Fruit fly (Drosophila melanogaster): Measurements from ENCODE around the gene U4-U6-60K.

Gene U4-U6-60K

dm6 chr3L:17465804-17466203 is 47.9 kb downstream of the U4-U6-60K start, which contains the start of gene QIL1 (continued):
- TF ChIP-seq MTF-1 (GFP tag; optimal IDR thresholded peaks at IDR 0.05; ENCODE audit: borderline replicate concordance) (no peak), CG3726 (GFP tag; IDR thresholded peaks at IDR 0.05) (no peak), CG18619 (GFP tag; optimal IDR thresholded peaks at IDR 0.05) (no peak), sens (GFP tag) (peak; percentile 67), pzg (GFP tag; optimal IDR thresholded peaks at IDR 0.05) (peak; percentile 90), CG13287 (GFP tag; IDR thresholded peaks at IDR 0.05; ENCODE audit: partially characterized antibody) (peak; percentile 37; the same call in 1 of the 2 replicates), seq (GFP tag; IDR thresholded peaks at IDR 0.05) (no peak), CG34376 (GFP tag; optimal IDR thresholded peaks at IDR 0.05) (no peak), luna (GFP tag; optimal IDR thresholded peaks at IDR 0.05) (no peak), Vsx1 (GFP tag; optimal IDR thresholded peaks at IDR 0.05) (no peak), CG12744 (GFP tag; optimal IDR thresholded peaks at IDR 0.05) (no peak), CG10959 (GFP tag; IDR thresholded peaks at IDR 0.05) (no peak), Atf-2 (GFP tag; optimal IDR thresholded peaks at IDR 0.05) (no peak), CG10147 (GFP tag; optimal IDR thresholded peaks at IDR 0.05) (no peak), CG4424 (GFP tag; optimal IDR thresholded peaks at IDR 0.05) (no peak), gcm (GFP tag; optimal IDR thresholded peaks at IDR 0.05) (no peak), kni (GFP tag; optimal IDR thresholded peaks at IDR 0.05) (no peak), Nf-YC (tag; optimal IDR thresholded peaks at IDR 0.05) (peak; percentile 14), PHDP (tag; optimal IDR thresholded peaks at IDR 0.05) (no peak), chif (GFP tag; optimal IDR thresholded peaks at IDR 0.05) (no peak), row (GFP tag; IDR thresholded peaks at IDR 0.05) (0 out of 3 replicates have a peak, but pooled peaks have one; percentile 10), odd (GFP tag; optimal IDR thresholded peaks at IDR 0.05) (no peak), pb (GFP tag; optimal IDR thresholded peaks at IDR 0.05) (no peak), CG13775 (GFP tag; optimal IDR thresholded peaks at IDR 0.05) (no peak), z (GFP tag; IDR thresholded peaks at IDR 0.05) (no peak), Oaz (GFP tag; IDR thresholded peaks at IDR 0.05) (no peak), CG9609 (GFP tag; optimal IDR thresholded peaks at IDR 0.05) (no peak), CG1233 (GFP tag; optimal IDR thresholded peaks at IDR 0.05) (no peak), Kr (GFP tag; optimal IDR thresholded peaks at IDR 0.05) (no peak), onecut (GFP tag; IDR thresholded peaks at IDR 0.05) (no peak), C15 (GFP tag; IDR thresholded peaks at IDR 0.05) (no peak), tap (tag; optimal IDR thresholded peaks at IDR 0.05) (no peak), insv (GFP tag; optimal IDR thresholded peaks at IDR 0.05) (no peak), yki (optimal IDR thresholded peaks at IDR 0.05) (no peak), CG3847 (GFP tag; IDR thresholded peaks at IDR 0.05) (peak; percentile 63), CG1603 (tag; optimal IDR thresholded peaks at IDR 0.05) (peak; percentile 66), CG7372 (GFP tag; IDR thresholded peaks at IDR 0.05) (no peak), fd64A (GFP tag; optimal IDR thresholded peaks at IDR 0.05) (no peak), CG12659 (GFP tag; optimal IDR thresholded peaks at IDR 0.05) (peak; percentile 47), BtbVII (GFP tag; optimal IDR thresholded peaks at IDR 0.05) (no peak), NK7.1 (GFP tag; optimal IDR thresholded peaks at IDR 0.05) (no peak), Ptx1 (GFP tag; IDR thresholded peaks at IDR 0.05) (no peak), toy (GFP tag; IDR thresholded peaks at IDR 0.05) (no peak), CG12219 (GFP tag; optimal IDR thresholded peaks at IDR 0.05) (no peak), ranshi (GFP tag; IDR thresholded peaks at IDR 0.05) (no peak), ERR (GFP tag; optimal IDR thresholded peaks at IDR 0.05) (no peak), pita (GFP tag; optimal IDR thresholded peaks at IDR 0.05) (peak; percentile 89), nmo (GFP tag; optimal IDR thresholded peaks at IDR 0.05) (peak; percentile 54), wek (GFP tag; optimal IDR thresholded peaks at IDR 0.05) (no peak), CG9797 (GFP tag; optimal IDR thresholded peaks at IDR 0.05) (peak; percentile 83), CG17612 (GFP tag; IDR thresholded peaks at IDR 0.05) (no peak), HLHmδ (GFP tag; optimal IDR thresholded peaks at IDR 0.05) (no peak)
